Fruit fly (Drosophila melanogaster): ENCODE measurements around the gene aly.

DNA sequence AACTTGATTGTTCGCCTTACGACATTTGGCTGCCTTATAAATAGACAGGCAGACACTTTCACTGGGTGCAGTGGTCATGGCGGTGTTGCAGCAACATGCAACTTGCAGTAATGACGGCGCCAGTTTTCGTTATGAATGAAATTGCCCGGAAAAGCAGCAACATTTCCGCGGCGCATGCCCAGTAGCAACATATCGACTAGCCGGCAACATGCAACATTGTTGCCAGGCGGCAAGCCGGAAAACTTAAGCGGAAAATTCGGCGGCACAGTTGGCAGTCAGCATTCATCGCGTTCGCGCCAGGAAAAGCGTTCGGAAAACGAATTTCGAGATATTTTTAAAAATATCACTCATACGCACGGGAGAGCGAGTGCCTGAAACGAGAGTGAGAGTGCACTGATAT is 24.9 kb downstream of the aly start, which contains the start of gene FMRFaR:
- TF ChIP-seq pan (optimal IDR thresholded peaks at IDR 0.05) (no peak), brk (GFP tag; optimal IDR thresholded peaks at IDR 0.05) (no peak), rgr (GFP tag; optimal IDR thresholded peaks at IDR 0.05) (no peak), h (GFP tag; optimal IDR thresholded peaks at IDR 0.05) (no peak), psq (GFP tag; optimal IDR thresholded peaks at IDR 0.05) (no peak), usp (GFP tag; optimal IDR thresholded peaks at IDR 0.05) (no peak), OdsH (GFP tag; optimal IDR thresholded peaks at IDR 0.05) (no peak)
